Worm (Caenorhabditis elegans): ENCODE results near the gene tap-1.

Gene tap-1

ce11 chrX:14599245-14599644 is 9.8 kb downstream of the tap-1 start, which contains the start of gene C44H4.6:
Gene C44H4.6, minus strand, starts transcription at chrX:14599345.
- no peak for TF ChIP-seq ZK337.2 (GFP tag; IDR thresholded peaks at IDR 0.05)

DNA sequence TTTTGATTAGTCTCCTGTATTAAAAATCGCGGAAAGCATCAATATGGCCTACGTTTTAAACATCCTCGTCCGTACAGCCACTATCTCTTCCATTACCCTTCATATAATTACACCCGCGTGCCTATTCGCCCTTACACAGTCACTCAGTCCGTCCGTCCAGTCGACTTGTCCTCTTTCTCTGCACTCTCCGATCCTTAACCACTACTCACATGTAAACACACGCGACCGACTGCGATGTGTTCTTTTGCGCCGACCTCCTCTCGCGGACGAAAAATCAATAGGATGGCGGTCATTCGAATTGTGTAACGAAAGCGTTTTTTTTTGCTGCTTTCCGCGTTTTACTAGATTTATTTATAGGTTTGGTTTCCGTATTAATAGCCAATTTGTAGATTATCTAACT is 13.3 kb downstream of the tap-1 start, which contains the start of gene eor-2:
eor-2 (plus strand) TSS at position 342 of the 400 bp plus-strand sequence.
- peak; percentile 76 for TF ChIP-seq dve-1 (tag; optimal IDR thresholded peaks at IDR 0.05; ENCODE audit: insufficient read depth)
- peak; percentile 23 for TF ChIP-seq ztf-7 (tag; optimal IDR thresholded peaks at IDR 0.05)
- no peak for TF ChIP-seq zfp-3 (GFP tag; conservative IDR thresholded peaks at IDR 0.05)
- TF ChIP-seq F49E8.2 (tag; optimal IDR thresholded peaks at IDR 0.05; ENCODE audit: borderline replicate concordance), result no peak
- no peak for TF ChIP-seq nhr-237 (tag; optimal IDR thresholded peaks at IDR 0.05)
- no peak for TF ChIP-seq tra-1 (GFP tag; IDR thresholded peaks at IDR 0.05)
- peak; percentile 98 for TF ChIP-seq mxl-3 (GFP tag; optimal IDR thresholded peaks at IDR 0.05)
- peak; percentile 82 for TF ChIP-seq arid-1 (GFP tag; conservative IDR thresholded peaks at IDR 0.05)
- TF ChIP-seq lin-15B (tag; optimal IDR thresholded peaks at IDR 0.05), result no peak
- TF ChIP-seq ceh-82 (tag; optimal IDR thresholded peaks at IDR 0.05), result no peak
- no peak for TF ChIP-seq unc-130 (GFP tag; optimal IDR thresholded peaks at IDR 0.05)
- peak; percentile 71; the same call in 1 of the 2 replicates for TF ChIP-seq ctbp-1 (GFP tag; IDR thresholded peaks at IDR 0.05)
- no peak for TF ChIP-seq daf-8 (GFP tag; IDR thresholded peaks at IDR 0.05)
- TF ChIP-seq T26A8.4 (GFP tag; IDR thresholded peaks at IDR 0.05), result no peak; the same call in 1 of the 2 replicates
- no peak for TF ChIP-seq zfp-2 (tag; optimal IDR thresholded peaks at IDR 0.05)
- TF ChIP-seq nhr-77 (tag; optimal IDR thresholded peaks at IDR 0.05), result peak; percentile 56
- TF ChIP-seq daf-19 (GFP tag; conservative IDR thresholded peaks at IDR 0.05), result no peak
- TF ChIP-seq hif-1 (tag; optimal IDR thresholded peaks at IDR 0.05), result peak in 1 of 2 experiments; percentile 58
- TF ChIP-seq nhr-111 (GFP tag; optimal IDR thresholded peaks at IDR 0.05), result no peak
- no peak for TF ChIP-seq nhr-76 (tag; optimal IDR thresholded peaks at IDR 0.05)
- TF ChIP-seq ztf-11 (tag; optimal IDR thresholded peaks at IDR 0.05), result no peak
- no peak for TF ChIP-seq pha-4 (GFP tag; IDR thresholded peaks at IDR 0.05)
- TF ChIP-seq pha-4 (tag; optimal IDR thresholded peaks at IDR 0.05), result peak; percentile 65
- peak; percentile 99 for TF ChIP-seq hlh-30 (tag; optimal IDR thresholded peaks at IDR 0.05; ENCODE audit: insufficient read depth)
- no peak for TF ChIP-seq zip-2 (tag; optimal IDR thresholded peaks at IDR 0.05)
- no peak for TF ChIP-seq fkh-10 (GFP tag; optimal IDR thresholded peaks at IDR 0.05)
- TF ChIP-seq aha-1 (tag), result peak; percentile 97
- TF ChIP-seq ama-1 (optimal IDR thresholded peaks at IDR 0.05), result no peak
- peak; percentile 86 for TF ChIP-seq nhr-28 (tag; optimal IDR thresholded peaks at IDR 0.05)
- peak in 1 of 2 experiments; percentile 74 for TF ChIP-seq lsy-2 (tag; optimal IDR thresholded peaks at IDR 0.05)
- 0 out of 2 replicates have a peak, but pooled peaks have one; percentile 38 for TF ChIP-seq ceh-20 (GFP tag; IDR thresholded peaks at IDR 0.05)
- TF ChIP-seq nhr-25 (tag; optimal IDR thresholded peaks at IDR 0.05; ENCODE audit: borderline replicate concordance, insufficient read depth), result no peak
- peak; percentile 41 for TF ChIP-seq pqm-1 (tag; optimal IDR thresholded peaks at IDR 0.05)
- TF ChIP-seq dpl-1 (GFP tag; optimal IDR thresholded peaks at IDR 0.05), result peak; percentile 59
- no peak for TF ChIP-seq ZK337.2 (GFP tag; IDR thresholded peaks at IDR 0.05)
- peak; percentile 60 for TF ChIP-seq lin-1 (GFP tag; IDR thresholded peaks at IDR 0.05)
- TF ChIP-seq daf-12 (tag; optimal IDR thresholded peaks at IDR 0.05), result no peak
- TF ChIP-seq saeg-2 (GFP tag; IDR thresholded peaks at IDR 0.05), result no peak
- TF ChIP-seq ceh-28 (tag; optimal IDR thresholded peaks at IDR 0.05), result peak; percentile 41
- TF ChIP-seq ceh-62 (tag; optimal IDR thresholded peaks at IDR 0.05), result no peak
- TF ChIP-seq lin-13 (GFP tag; optimal IDR thresholded peaks at IDR 0.05), result peak; percentile 8
- TF ChIP-seq madf-9 (GFP tag; conservative IDR thresholded peaks at IDR 0.05), result peak; percentile 43; the same call in 1 of the 2 replicates
- no peak for TF ChIP-seq D1046.2 (GFP tag; IDR thresholded peaks at IDR 0.05)
- no peak for TF ChIP-seq F37D6.2 (tag; optimal IDR thresholded peaks at IDR 0.05)
- no peak for TF ChIP-seq lir-3 (tag; optimal IDR thresholded peaks at IDR 0.05)
- TF ChIP-seq unc-62 (GFP tag; optimal IDR thresholded peaks at IDR 0.05 in 1 of 2), result peak in 1 of 2 experiments; percentile 96
- TF ChIP-seq unc-62 (tag; optimal IDR thresholded peaks at IDR 0.05), result no peak
- peak; percentile 87 for TF ChIP-seq nhr-6 (tag; optimal IDR thresholded peaks at IDR 0.05)
- TF ChIP-seq nhr-41 (GFP tag; IDR thresholded peaks at IDR 0.05), result 0 out of 2 replicates have a peak, but pooled peaks have one; percentile 53
- peak; percentile 65 for TF ChIP-seq rbr-2 (tag; optimal IDR thresholded peaks at IDR 0.05)

Measured in whole organism, L4 larva.